Worm (Caenorhabditis elegans) whole organism, L4/young adult: ENCODE measurements around the gene acr-25.

ENCODE experiments used
- W03F9.2 ChIP-seq: fragments of 150-350 bp; optimal IDR thresholded peaks from 2 replicates; lab custom pipeline; 2014; ENCODE audit warnings: missing biosample characterization, missing genetic modification characterization
- dao-5 ChIP-seq: sonication (generic microtip); optimal IDR thresholded peaks from 2 replicates; lab custom pipeline; 2016; ENCODE audit warnings: missing genotype, missing genetic modification characterization, moderate library complexity, missing compliant biosample characterization
- him-1 ChIP-seq: sonication (generic microtip); optimal IDR thresholded peaks from 2 replicates; lab custom pipeline; 2016; ENCODE audit warnings: missing genotype, missing genetic modification reagents, missing genetic modification characterization, missing compliant biosample characterization

Gene acr-25

ce11 chrIV:6506424-6506823, 42.3 kb downstream of the acr-25 start, which contains the start of gene pqn-89:
Gene pqn-89 (plus strand): TSS chrIV:6506724.
- TF ChIP-seq W03F9.2 (tag; lab: Kevin White, UChicago), result no peak
- TF ChIP-seq him-1 (tag; lab: Kevin White, UChicago), result no peak
- TF ChIP-seq dao-5 (tag; lab: Kevin White, UChicago), result no peak

- TF ChIP-seq W03F9.2 (tag; lab: Kevin White, UChicago) (no peak), dao-5 (tag; lab: Kevin White, UChicago) (no peak), him-1 (tag; lab: Kevin White, UChicago) (no peak)
Observed at ce11 chrIV:6511767-6512166, 47.7 kb downstream of the acr-25 start.

ce11 chrIV:6514700-6515099, 50.6 kb downstream of the acr-25 start:
- TF ChIP-seq dao-5 (tag; lab: Kevin White, UChicago) (no peak), W03F9.2 (tag; lab: Kevin White, UChicago) (no peak), him-1 (tag; lab: Kevin White, UChicago) (no peak)

ce11 chrIV:6517859-6518258, 53.8 kb downstream of the acr-25 start, which contains the start of gene C01G5.7:
Gene C01G5.7 (plus strand): TSS chrIV:6518159.
- no peak for TF ChIP-seq dao-5 (tag; lab: Kevin White, UChicago)
